Fruit fly (Drosophila melanogaster): ENCODE data around the gene naz.

The naz gene

dm6 chr3R:18297444-18298297, 31.1 kb downstream of the naz start (continued):
- TF ChIP-seq CG32772 (GFP tag; IDR thresholded peaks at IDR 0.05) (no peak), CG13287 (GFP tag; IDR thresholded peaks at IDR 0.05; ENCODE audit: partially characterized antibody) (no peak), Ssrp (tag; optimal IDR thresholded peaks at IDR 0.05) (peak; percentile 12), CG17829 (tag; optimal IDR thresholded peaks at IDR 0.05) (no peak), pnt (GFP tag; optimal IDR thresholded peaks at IDR 0.05) (no peak), CG8924 (tag; optimal IDR thresholded peaks at IDR 0.05) (peak; percentile 12), seq (GFP tag; IDR thresholded peaks at IDR 0.05) (no peak), Max (GFP tag; optimal IDR thresholded peaks at IDR 0.05) (no peak), CG9932 (GFP tag; IDR thresholded peaks at IDR 0.05) (no peak), NfI (GFP tag; optimal IDR thresholded peaks at IDR 0.05) (no peak), CG14667 (GFP tag; IDR thresholded peaks at IDR 0.05) (no peak), dmrt99B (tag; optimal IDR thresholded peaks at IDR 0.05) (peak; percentile 17), E2f2 (GFP tag; IDR thresholded peaks at IDR 0.05) (no peak), pho (GFP tag; optimal IDR thresholded peaks at IDR 0.05) (peak; percentile 10), MBD-R2 (GFP tag; IDR thresholded peaks at IDR 0.05) (no peak), Elba2 (GFP tag; optimal IDR thresholded peaks at IDR 0.05) (no peak), gsb (GFP tag; IDR thresholded peaks at IDR 0.05) (0 out of 2 replicates have a peak, but pooled peaks have one; percentile 11), Blimp-1 (GFP tag; optimal IDR thresholded peaks at IDR 0.05) (peak; percentile 67), row (GFP tag; IDR thresholded peaks at IDR 0.05) (peak; percentile 39; the same call in 2 of the 3 replicates), CG2712 (tag; optimal IDR thresholded peaks at IDR 0.05) (peak; percentile 29), stc (GFP tag; IDR thresholded peaks at IDR 0.05) (peak; percentile 30; the same call in 1 of the 2 replicates), peb (GFP tag; IDR thresholded peaks at IDR 0.05) (0 out of 2 replicates have a peak, but pooled peaks have one; percentile 12), grau (tag; optimal IDR thresholded peaks at IDR 0.05) (peak; percentile 19), CG6683 (GFP tag; optimal IDR thresholded peaks at IDR 0.05) (no peak), Med (GFP tag) (peak; percentile 70), sens (GFP tag) (peak; percentile 91), Fer3 (tag; optimal IDR thresholded peaks at IDR 0.05) (no peak), CG6272 (GFP tag; IDR thresholded peaks at IDR 0.05) (no peak), stwl (tag; optimal IDR thresholded peaks at IDR 0.05) (no peak), crol (GFP tag; IDR thresholded peaks at IDR 0.05) (no peak), CG31441 (GFP tag; IDR thresholded peaks at IDR 0.05) (0 out of 2 replicates have a peak, but pooled peaks have one; percentile 29), zf30C (GFP tag; optimal IDR thresholded peaks at IDR 0.05) (peak; percentile 61), CG14710 (tag; optimal IDR thresholded peaks at IDR 0.05) (peak; percentile 17), exex (tag; optimal IDR thresholded peaks at IDR 0.05) (no peak), CG8388 (GFP tag; optimal IDR thresholded peaks at IDR 0.05) (peak; percentile 5), CG10979 (tag; optimal IDR thresholded peaks at IDR 0.05) (peak; percentile 4), Pdp1 (GFP tag; optimal IDR thresholded peaks at IDR 0.05) (peak in 1 of 2 experiments; percentile 94), CG17361 (GFP tag; IDR thresholded peaks at IDR 0.05) (0 out of 3 replicates have a peak, but pooled peaks have one; percentile 16), slbo (GFP tag; IDR thresholded peaks at IDR 0.05) (no peak), Xrp1 (GFP tag; IDR thresholded peaks at IDR 0.05) (peak; percentile 28; the same call in 1 of the 2 replicates), gem (tag; optimal IDR thresholded peaks at IDR 0.05) (peak; percentile 27), Sry-δ (GFP tag; optimal IDR thresholded peaks at IDR 0.05) (no peak), lmd (GFP tag; IDR thresholded peaks at IDR 0.05) (0 out of 2 replicates have a peak, but pooled peaks have one; percentile 10), zfh1 (GFP tag; IDR thresholded peaks at IDR 0.05) (peak; percentile 25; the same call in 1 of the 3 replicates), da (GFP tag; optimal IDR thresholded peaks at IDR 0.05) (no peak), gcm2 (GFP tag; optimal IDR thresholded peaks at IDR 0.05) (no peak), CG12071 (GFP tag; optimal IDR thresholded peaks at IDR 0.05) (no peak), twi (tag; optimal IDR thresholded peaks at IDR 0.05) (peak; percentile 75), nerfin-1 (tag; optimal IDR thresholded peaks at IDR 0.05) (no peak)

All from whole organism, embryonic.